Worm (Caenorhabditis elegans): ENCODE data around the gene gldi-10.
A peak's percentile ranks its signal among the peaks of the same experiment; 100 is the strongest.

- no peak for TF ChIP-seq elt-3 (tag; optimal IDR thresholded peaks at IDR 0.05)
- TF ChIP-seq pha-4 (tag; optimal IDR thresholded peaks at IDR 0.05), result peak; percentile 46
- no peak for TF ChIP-seq nhr-12 (tag; optimal IDR thresholded peaks at IDR 0.05)
- TF ChIP-seq tbx-8 (GFP tag; optimal IDR thresholded peaks at IDR 0.05), result no peak
These were observed 47.9 kb downstream of the gldi-10 start, which contains the start of the genes rpb-12 and aly-2 for ce11 chrIV:9146819-9147518.
